Worm (Caenorhabditis elegans) whole organism, mixed stage, embryonic: ENCODE measurements around the gene Y79H2A.4.

Source experiments
- M03D4.4 ChIP-seq: sonication (generic microtip); optimal IDR thresholded peaks from 2 replicates; lab custom pipeline; 2017; ENCODE audit warnings: mild to moderate bottlenecking, missing genetic modification characterization, missing compliant biosample characterization
- bed-3 ChIP-seq: fragments of 200-800 bp; sonication (Bioruptor generic); optimal IDR thresholded peaks from 3 replicates; lab custom pipeline; 2018; ENCODE audit warnings: mild to moderate bottlenecking, missing genetic modification characterization, moderate library complexity, missing compliant biosample characterization
- blmp-1 ChIP-seq: fragments of 150-350 bp; optimal IDR thresholded peaks from 2 replicates; lab custom pipeline; 2014; ENCODE audit warnings: missing biosample characterization, missing genetic modification characterization
- ceh-39 ChIP-seq: fragments of 150-350 bp; optimal IDR thresholded peaks from 2 replicates; lab custom pipeline; 2014; ENCODE audit warnings: missing biosample characterization, missing genetic modification characterization
- ceh-43 ChIP-seq: fragments of 200-800 bp; sonication (Bioruptor generic); optimal IDR thresholded peaks from 2 replicates; lab custom pipeline; 2018; ENCODE audit warnings: mild to moderate bottlenecking, missing genetic modification characterization, moderate library complexity, missing compliant biosample characterization
- ceh-83 ChIP-seq: fragments of 200-800 bp; sonication (Bioruptor generic); optimal IDR thresholded peaks from 2 replicates; lab custom pipeline; 2018; ENCODE audit warnings: mild to moderate bottlenecking, missing genetic modification characterization, missing compliant biosample characterization
- ces-1 ChIP-seq: fragments of 150-350 bp; optimal IDR thresholded peaks from 2 replicates; lab custom pipeline; 2014; ENCODE audit warnings: missing biosample characterization, missing genetic modification reagents, missing genetic modification characterization
- drap-1 ChIP-seq: fragments of 200-800 bp; sonication (Bioruptor generic); optimal IDR thresholded peaks from 3 replicates; lab custom pipeline; 2018; ENCODE audit warnings: mild to moderate bottlenecking, missing genetic modification characterization, missing compliant biosample characterization
- elt-1 ChIP-seq: sonication (generic microtip); optimal IDR thresholded peaks from 2 replicates; lab custom pipeline; 2017; ENCODE audit warnings: missing genetic modification characterization, mild to moderate bottlenecking, missing compliant biosample characterization, antibody characterized with exemption, moderate library complexity, borderline replicate concordance; ENCODE audit not compliant: insufficient read depth
- elt-3 ChIP-seq: fragments of 150-350 bp; optimal IDR thresholded peaks from 2 replicates; lab custom pipeline; 2014; ENCODE audit warnings: missing biosample characterization, missing genetic modification characterization
- flh-1 ChIP-seq: fragments of 200-800 bp; sonication (Bioruptor generic); optimal IDR thresholded peaks from 2 replicates; lab custom pipeline; 2018; ENCODE audit warnings: mild to moderate bottlenecking, missing genetic modification characterization, moderate library complexity, missing compliant biosample characterization
- ham-2 ChIP-seq: fragments of 200-800 bp; sonication (Bioruptor generic); optimal IDR thresholded peaks from 2 replicates; lab custom pipeline; 2018; ENCODE audit warnings: mild to moderate bottlenecking, missing genetic modification characterization, missing compliant biosample characterization
- lin-13 ChIP-seq: fragments of 150-350 bp; optimal IDR thresholded peaks from 2 replicates; lab custom pipeline; 2014; ENCODE audit warnings: missing biosample characterization, missing genetic modification characterization
- lsy-2 ChIP-seq: fragments of 150-350 bp; optimal IDR thresholded peaks from 2 replicates; lab custom pipeline; 2014; ENCODE audit warnings: missing biosample characterization, missing genetic modification characterization
- mep-1 ChIP-seq: fragments of 150-350 bp; optimal IDR thresholded peaks from 2 replicates; lab custom pipeline; 2017; ENCODE audit warnings: missing biosample characterization, missing genetic modification reagents, missing genetic modification characterization, inconsistent platforms
- mls-2 ChIP-seq: sonication (generic microtip); optimal IDR thresholded peaks from 2 replicates; lab custom pipeline; 2016; ENCODE audit warnings: mild to moderate bottlenecking, missing genetic modification characterization, moderate library complexity, missing compliant biosample characterization
- nhr-12 ChIP-seq: fragments of 150-350 bp; optimal IDR thresholded peaks from 2 replicates; lab custom pipeline; 2014; ENCODE audit warnings: missing biosample characterization, missing genetic modification characterization
- nhr-2 ChIP-seq: fragments of 150-350 bp; optimal IDR thresholded peaks from 2 replicates; lab custom pipeline; 2014; ENCODE audit warnings: missing biosample characterization, missing genetic modification characterization
- nhr-28 ChIP-seq: fragments of 150-350 bp; optimal IDR thresholded peaks from 2 replicates; lab custom pipeline; 2014; ENCODE audit warnings: missing biosample characterization, missing genetic modification characterization
- nhr-76 ChIP-seq: sonication (generic microtip); optimal IDR thresholded peaks from 2 replicates; lab custom pipeline; 2017; ENCODE audit warnings: missing biosample characterization, missing genetic modification characterization
- sem-2 ChIP-seq: fragments of 200-800 bp; sonication (Bioruptor generic); optimal IDR thresholded peaks from 2 replicates; lab custom pipeline; 2018; ENCODE audit warnings: mild to moderate bottlenecking, missing genetic modification characterization, missing compliant biosample characterization
- snpc-4 ChIP-seq: fragments of 150-350 bp; optimal IDR thresholded peaks from 2 replicates; lab custom pipeline; 2014; ENCODE audit warnings: missing biosample characterization, missing genetic modification characterization
- tbx-8 ChIP-seq: fragments of 200-800 bp; sonication (Bioruptor generic); optimal IDR thresholded peaks from 2 replicates; lab custom pipeline; 2018; ENCODE audit warnings: mild to moderate bottlenecking, missing genetic modification characterization, moderate library complexity, missing compliant biosample characterization
- unc-120 ChIP-seq: sonication (generic microtip); optimal IDR thresholded peaks from 2 replicates; lab custom pipeline; 2017; ENCODE audit warnings: missing genetic modification characterization, missing compliant biosample characterization; ENCODE audit not compliant: poor library complexity, severe bottlenecking
- unc-39 ChIP-seq: fragments of 150-350 bp; optimal IDR thresholded peaks from 2 replicates; lab custom pipeline; 2014; ENCODE audit warnings: missing biosample characterization, missing genetic modification characterization
- zip-8 ChIP-seq: fragments of 150-350 bp; optimal IDR thresholded peaks from 2 replicates; lab custom pipeline; 2014; ENCODE audit warnings: missing biosample characterization, missing genetic modification characterization
- ztf-11 ChIP-seq: fragments of 150-350 bp; optimal IDR thresholded peaks from 2 replicates; lab custom pipeline; 2014; ENCODE audit warnings: missing biosample characterization, missing genetic modification characterization

The Y79H2A.4 gene

DNA sequence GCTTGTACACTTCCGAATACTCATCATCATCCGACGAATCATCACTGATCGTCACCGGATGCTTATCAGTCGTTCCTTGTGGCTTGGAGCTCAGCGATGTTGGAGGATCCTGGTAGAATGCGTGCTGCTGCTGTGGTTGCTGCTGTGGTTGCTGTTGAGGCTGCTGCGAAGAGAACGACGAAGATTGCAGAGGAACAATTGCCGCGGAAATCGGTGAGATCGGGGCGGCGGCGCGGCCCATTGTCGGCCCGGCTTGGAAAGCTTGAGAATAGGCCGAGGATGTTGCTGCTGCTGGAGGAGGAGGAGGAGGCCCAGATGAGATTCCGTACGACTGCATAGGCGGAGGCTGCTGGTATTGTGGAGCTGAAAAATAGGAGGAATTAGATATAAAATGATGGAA is 6.8 kb upstream of the Y79H2A.4 start:
- TF ChIP-seq tbx-8 (GFP tag; lab: Kevin White, UChicago) (no peak), mls-2 (no peak), ces-1 (GFP tag; lab: Kevin White, UChicago) (no peak), nhr-28 (tag; lab: Kevin White, UChicago) (no peak), elt-1 (tag; lab: Kevin White, UChicago) (no peak), nhr-12 (tag; lab: Kevin White, UChicago) (no peak), blmp-1 (tag; lab: Kevin White, UChicago) (no peak), ceh-43 (GFP tag; lab: Kevin White, UChicago) (no peak), sem-2 (no peak), ztf-11 (no peak), lsy-2 (tag; lab: Kevin White, UChicago) (no peak), elt-3 (no peak), lin-13 (tag; lab: Kevin White, UChicago) (no peak), ceh-83 (GFP tag; lab: Kevin White, UChicago) (no peak), ceh-39 (tag; lab: Kevin White, UChicago) (no peak)

DNA sequence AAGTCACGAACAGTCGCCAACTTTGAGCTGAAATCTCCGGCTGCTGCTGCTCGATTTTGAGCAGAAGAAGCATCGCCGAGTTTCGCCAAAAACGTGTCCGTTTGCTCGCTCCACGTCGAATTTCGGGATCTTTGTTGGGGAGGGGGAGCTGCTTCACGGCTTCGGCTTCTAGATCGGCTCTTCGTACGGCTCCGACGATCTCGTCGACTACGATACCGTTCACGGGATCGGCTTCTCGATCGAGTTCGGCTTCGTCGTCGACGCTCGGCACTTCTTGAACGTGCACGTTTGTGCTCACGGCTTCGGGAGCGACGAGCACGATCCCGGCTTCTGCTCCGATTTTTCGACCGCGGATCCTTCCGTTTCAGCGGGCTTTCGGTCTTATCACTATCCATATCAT is 3.9 kb upstream of the Y79H2A.4 start:
- TF ChIP-seq mls-2, result no peak
- no peak for TF ChIP-seq nhr-76 (tag; lab: Kevin White, UChicago)
- TF ChIP-seq sem-2, result no peak
- TF ChIP-seq blmp-1 (tag; lab: Kevin White, UChicago), result no peak
- no peak for TF ChIP-seq bed-3 (GFP tag; lab: Kevin White, UChicago)

DNA sequence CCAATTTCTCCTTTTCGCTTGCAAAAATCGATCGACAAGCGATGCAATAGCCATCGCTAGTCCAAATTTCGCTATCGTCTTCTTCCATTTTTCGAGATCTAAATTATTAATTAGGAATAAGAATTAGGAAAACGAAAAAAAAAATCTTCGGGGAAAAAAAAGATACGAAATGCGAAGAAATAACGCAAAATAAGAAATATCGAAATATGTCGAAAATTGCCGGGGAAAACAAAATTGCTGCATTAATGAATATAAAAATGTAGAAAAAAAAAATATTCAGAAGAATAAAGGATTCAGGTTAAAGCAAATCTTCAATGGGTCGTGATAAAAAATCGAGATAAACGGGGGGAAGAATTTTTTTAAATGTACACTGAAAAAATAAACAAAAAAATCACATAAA is 11.1 kb downstream of the Y79H2A.4 start, which contains the start of gene Y79H2A.3:
TSS of gene Y79H2A.3 (minus strand) at position 101 of the 400 bp plus-strand sequence.
- TF ChIP-seq bed-3 (GFP tag; lab: Kevin White, UChicago) (no peak), nhr-28 (tag; lab: Kevin White, UChicago) (no peak), unc-120 (tag; lab: Kevin White, UChicago) (no peak), tbx-8 (GFP tag; lab: Kevin White, UChicago) (no peak), ztf-11 (no peak), M03D4.4 (tag; lab: Kevin White, UChicago) (no peak)

DNA sequence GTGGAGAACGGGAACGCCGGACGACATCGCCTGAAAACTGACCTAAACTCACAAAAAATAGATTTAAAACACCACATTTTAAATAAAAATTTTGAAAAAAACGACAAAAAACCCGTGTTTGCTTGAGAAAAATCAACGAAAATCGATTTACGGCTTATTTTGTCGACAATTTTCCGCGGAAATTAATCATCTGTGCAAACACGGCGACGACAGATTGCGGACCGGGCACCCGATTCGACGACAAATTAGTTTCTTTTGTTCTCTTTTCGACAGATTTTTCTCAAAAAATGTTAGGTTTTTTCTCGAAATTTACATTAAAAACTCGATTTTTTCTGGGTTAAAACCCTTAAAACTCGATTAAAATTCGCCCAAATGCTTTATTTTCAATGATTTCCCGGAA is 17.3 kb downstream of the Y79H2A.4 start, which contains the start of gene arx-3:
TSS of gene arx-3 (minus strand) at position 30 of the 400 bp plus-strand sequence.
- TF ChIP-seq snpc-4 (tag; lab: Kevin White, UChicago) (no peak), ham-2 (GFP tag; lab: Kevin White, UChicago) (peak; percentile 9), lin-13 (tag; lab: Kevin White, UChicago) (peak; percentile 16), mep-1 (peak; percentile 41), lsy-2 (tag; lab: Kevin White, UChicago) (peak; percentile 26), elt-3 (no peak), ces-1 (GFP tag; lab: Kevin White, UChicago) (peak; percentile 91), ceh-43 (GFP tag; lab: Kevin White, UChicago) (peak; percentile 13)

DNA sequence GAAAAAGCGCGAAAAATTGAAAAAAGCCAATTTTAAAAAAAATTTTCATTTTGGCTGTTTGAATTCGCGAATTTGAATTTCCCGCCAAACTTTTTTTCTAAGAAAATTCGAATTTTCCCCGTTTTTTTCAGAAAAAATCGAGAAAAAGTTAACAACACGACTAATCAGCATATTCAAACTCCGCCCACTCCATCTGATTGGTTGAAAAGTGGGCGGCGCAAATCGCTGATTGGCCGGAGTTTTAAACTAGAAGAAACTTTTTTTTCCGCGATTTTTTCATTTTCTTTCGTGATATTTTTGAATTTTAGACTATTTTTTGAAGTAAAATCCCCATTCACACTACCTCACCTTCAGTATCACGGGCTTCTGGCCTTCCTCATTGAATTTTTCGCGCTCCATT is 18.4 kb downstream of the Y79H2A.4 start:
- TF ChIP-seq lin-13 (tag; lab: Kevin White, UChicago), result no peak

DNA sequence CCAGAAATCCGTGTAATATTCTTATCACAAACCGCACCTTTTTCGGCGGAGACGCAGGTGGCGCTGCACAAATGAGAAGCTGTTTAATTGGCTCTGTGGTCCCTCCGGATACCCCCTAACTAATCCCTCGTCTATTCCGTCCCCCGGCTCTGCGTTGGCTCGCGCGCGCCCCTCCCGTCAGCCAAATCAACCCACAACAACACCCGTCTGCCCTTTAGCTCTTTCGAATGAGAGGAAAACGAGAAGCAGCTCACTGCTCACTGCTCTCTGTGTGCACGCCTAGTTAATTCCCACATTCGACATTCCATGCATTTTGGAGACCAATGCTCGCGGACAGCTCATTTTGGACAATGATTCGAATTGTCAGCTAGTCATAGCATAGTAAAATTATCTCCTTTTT is 19.0 kb downstream of the Y79H2A.4 start:
- no peak for TF ChIP-seq nhr-2 (tag; lab: Kevin White, UChicago)
- no peak for TF ChIP-seq lsy-2 (tag; lab: Kevin White, UChicago)
- TF ChIP-seq blmp-1 (tag; lab: Kevin White, UChicago), result no peak
- TF ChIP-seq nhr-12 (tag; lab: Kevin White, UChicago), result no peak
- TF ChIP-seq zip-8, result no peak
- no peak for TF ChIP-seq unc-39
- no peak for TF ChIP-seq sem-2

DNA sequence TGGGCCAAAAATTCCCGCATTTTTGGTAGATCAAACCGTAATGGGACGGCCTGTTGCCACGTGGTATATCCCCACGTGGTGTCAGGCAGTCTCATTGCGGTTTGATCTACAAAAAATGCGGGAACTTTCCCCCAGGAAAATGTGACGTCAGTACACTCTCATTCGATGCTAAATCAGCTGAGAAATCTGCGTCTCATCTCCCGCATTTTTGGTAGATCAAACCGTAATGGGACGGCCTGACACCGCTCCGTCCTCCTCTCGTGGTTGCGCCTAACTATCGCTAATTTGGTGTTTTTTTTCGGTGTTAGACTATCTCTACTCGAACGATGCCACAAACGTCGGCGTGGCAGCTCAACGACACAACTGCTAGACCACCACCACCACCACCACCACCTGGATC is 20.3 kb downstream of the Y79H2A.4 start, which contains the start of gene zyg-8:
TSS of gene zyg-8 (plus strand) at position 301 of the 400 bp plus-strand sequence.
- no peak for TF ChIP-seq ceh-83 (GFP tag; lab: Kevin White, UChicago)
- no peak for TF ChIP-seq drap-1 (GFP tag; lab: Kevin White, UChicago)
- TF ChIP-seq flh-1 (GFP tag; lab: Kevin White, UChicago), result no peak
- TF ChIP-seq nhr-2 (tag; lab: Kevin White, UChicago), result no peak
- no peak for TF ChIP-seq ces-1 (GFP tag; lab: Kevin White, UChicago)
- TF ChIP-seq elt-1 (tag; lab: Kevin White, UChicago), result no peak
- no peak for TF ChIP-seq M03D4.4 (tag; lab: Kevin White, UChicago)
- TF ChIP-seq ceh-39 (tag; lab: Kevin White, UChicago), result no peak
- TF ChIP-seq elt-3, result no peak
